Fruit fly (Drosophila melanogaster): ENCODE data around the gene Dref.

Dref gene

dm6 chr2L:9915011-9915850 is 51.8 kb downstream of the Dref start, which contains the start of gene yip2 (continued):
- peak; percentile 32; the same call in 1 of the 2 replicates for TF ChIP-seq CG11696 (GFP tag; IDR thresholded peaks at IDR 0.05)
- peak; percentile 68; the same call in 1 of the 2 replicates for TF ChIP-seq rib (GFP tag; IDR thresholded peaks at IDR 0.05)
- TF ChIP-seq Aef1 (GFP tag; IDR thresholded peaks at IDR 0.05): 0 out of 3 replicates have a peak, but pooled peaks have one; percentile 11
- TF ChIP-seq CG6813 (GFP tag; optimal IDR thresholded peaks at IDR 0.05): peak; percentile 60
- TF ChIP-seq CG7556 (GFP tag; optimal IDR thresholded peaks at IDR 0.05): peak; percentile 65
- TF ChIP-seq ewg (GFP tag; optimal IDR thresholded peaks at IDR 0.05): no peak
- TF ChIP-seq H15 (GFP tag; IDR thresholded peaks at IDR 0.05): peak; percentile 31; the same call in 1 of the 3 replicates
- TF ChIP-seq fu2 (GFP tag; optimal IDR thresholded peaks at IDR 0.05): peak; percentile 62
- no peak for TF ChIP-seq Dp (GFP tag; optimal IDR thresholded peaks at IDR 0.05)
- no peak for TF ChIP-seq CG15696 (tag; optimal IDR thresholded peaks at IDR 0.05)
- peak; percentile 41 for TF ChIP-seq CG18011 (GFP tag; optimal IDR thresholded peaks at IDR 0.05)
- peak; percentile 39 for TF ChIP-seq CG9727 (GFP tag; optimal IDR thresholded peaks at IDR 0.05)
- TF ChIP-seq kah (GFP tag; optimal IDR thresholded peaks at IDR 0.05): peak; percentile 86
- no peak for TF ChIP-seq CG13123 (GFP tag; optimal IDR thresholded peaks at IDR 0.05)
- TF ChIP-seq HHEX (GFP tag; optimal IDR thresholded peaks at IDR 0.05): peak; percentile 43
- TF ChIP-seq CG13296 (GFP tag; optimal IDR thresholded peaks at IDR 0.05): peak; percentile 89
- TF ChIP-seq CoRest (tag; optimal IDR thresholded peaks at IDR 0.05): peak; percentile 42
- TF ChIP-seq nau (GFP tag; optimal IDR thresholded peaks at IDR 0.05): peak; percentile 74
- peak; percentile 71 for TF ChIP-seq CG9932 (GFP tag; IDR thresholded peaks at IDR 0.05)
- TF ChIP-seq CG3995 (GFP tag; optimal IDR thresholded peaks at IDR 0.05): peak; percentile 14
- peak; percentile 94 for TF ChIP-seq Med (GFP tag)
- peak; percentile 1 for TF ChIP-seq fd96Cb (tag; optimal IDR thresholded peaks at IDR 0.05)
- no peak for TF ChIP-seq sna (GFP tag; IDR thresholded peaks at IDR 0.05; ENCODE audit: partially characterized antibody)
- TF ChIP-seq CG12155 (GFP tag; optimal IDR thresholded peaks at IDR 0.05): peak; percentile 15
- TF ChIP-seq row (GFP tag; IDR thresholded peaks at IDR 0.05): peak; percentile 84
- no peak for TF ChIP-seq en (GFP tag; optimal IDR thresholded peaks at IDR 0.05)
- peak; percentile 78 for TF ChIP-seq grn (GFP tag; optimal IDR thresholded peaks at IDR 0.05)
- no peak for TF ChIP-seq CG42726 (GFP tag; IDR thresholded peaks at IDR 0.05; ENCODE audit: partially characterized antibody)
- no peak for TF ChIP-seq Vsx1 (GFP tag; optimal IDR thresholded peaks at IDR 0.05)
- peak; percentile 69 for TF ChIP-seq CG17385 (GFP tag; optimal IDR thresholded peaks at IDR 0.05)
- TF ChIP-seq CG3726 (GFP tag; IDR thresholded peaks at IDR 0.05): no peak
- TF ChIP-seq Antp (GFP tag; optimal IDR thresholded peaks at IDR 0.05): peak; percentile 55
- peak; percentile 58 for TF ChIP-seq Fer3 (tag; optimal IDR thresholded peaks at IDR 0.05)
- peak; percentile 40; the same call in 1 of the 2 replicates for TF ChIP-seq dati (GFP tag; IDR thresholded peaks at IDR 0.05)
- peak; percentile 10 for TF ChIP-seq CG12299 (tag; optimal IDR thresholded peaks at IDR 0.05)
- no peak for TF ChIP-seq CG4820 (GFP tag; optimal IDR thresholded peaks at IDR 0.05)
- TF ChIP-seq CG32532 (GFP tag; IDR thresholded peaks at IDR 0.05): peak; percentile 63; the same call in 1 of the 2 replicates
- peak; percentile 57 for TF ChIP-seq gcm (GFP tag; optimal IDR thresholded peaks at IDR 0.05)
- TF ChIP-seq sug (tag; optimal IDR thresholded peaks at IDR 0.05): peak; percentile 95
- no peak for TF ChIP-seq psq (GFP tag; optimal IDR thresholded peaks at IDR 0.05)
- no peak for TF ChIP-seq CG4617 (GFP tag; optimal IDR thresholded peaks at IDR 0.05; ENCODE audit: borderline replicate concordance)
- TF ChIP-seq CG18476 (GFP tag; optimal IDR thresholded peaks at IDR 0.05): no peak
- peak; percentile 7 for TF ChIP-seq CG12744 (GFP tag; optimal IDR thresholded peaks at IDR 0.05)
- no peak for TF ChIP-seq CG8765 (GFP tag; IDR thresholded peaks at IDR 0.05)
- 0 out of 2 replicates have a peak, but pooled peaks have one; percentile 16 for TF ChIP-seq CG7372 (GFP tag; IDR thresholded peaks at IDR 0.05)
- no peak for TF ChIP-seq Mrtf (GFP tag; IDR thresholded peaks at IDR 0.05)
- no peak; the same call in 1 of the 2 replicates for TF ChIP-seq bbx (GFP tag; IDR thresholded peaks at IDR 0.05; ENCODE audit: partially characterized antibody)
- TF ChIP-seq CG8924 (tag; optimal IDR thresholded peaks at IDR 0.05): peak; percentile 66

All from whole organism, embryonic.